Fruit fly (Drosophila melanogaster) whole organism, embryonic: Measurements from ENCODE around the gene CG10274.

Experiments used
- CG17912 ChIP-seq: fragments of 200-800 bp; sonication (Bioruptor generic); optimal IDR thresholded peaks from 2 replicates; lab custom pipeline; 2018; ENCODE audit warnings: missing biosample characterization, mild to moderate bottlenecking, missing genetic modification characterization
- CG6854 ChIP-seq: fragments of 200-800 bp; sonication (Bioruptor generic); optimal IDR thresholded peaks from 3 replicates; lab custom pipeline; 2017; ENCODE audit warnings: missing biosample characterization, mild to moderate bottlenecking, missing genetic modification characterization
- CG7963 ChIP-seq: fragments of 200-800 bp; sonication (Bioruptor generic); IDR thresholded peaks from 3 replicates; pipeline ENCODE4 v1.3.6; 2022; ENCODE audit warnings: missing biosample characterization, missing genetic modification characterization; ENCODE audit not compliant: partially characterized antibody
- Dll ChIP-seq: fragments of 200-800 bp; sonication (Bioruptor generic); IDR thresholded peaks from 4 replicates; pipeline ENCODE4 v1.3.6; 2022; ENCODE audit warnings: missing biosample characterization, missing genetic modification characterization; ENCODE audit not compliant: partially characterized antibody
- Nf-YA ChIP-seq: fragments of 200-800 bp; sonication (Bioruptor generic); IDR thresholded peaks from 2 replicates; pipeline ENCODE4 v1.3.6; 2022; ENCODE audit warnings: missing biosample characterization, missing genetic modification characterization
- Optix ChIP-seq: fragments of 200-800 bp; sonication (Bioruptor generic); IDR thresholded peaks from 3 replicates; pipeline ENCODE4 v1.3.6; 2022; ENCODE audit warnings: missing biosample characterization, missing genetic modification characterization
- Ravus ChIP-seq: fragments of 200-800 bp; sonication (Bioruptor generic); IDR thresholded peaks from 2 replicates; pipeline ENCODE4 v1.3.6; 2022; ENCODE audit warnings: missing biosample characterization, missing genetic modification characterization
- gsb-n ChIP-seq: fragments of 200-800 bp; sonication (Bioruptor generic); optimal IDR thresholded peaks from 3 replicates; lab custom pipeline; 2018; ENCODE audit warnings: missing biosample characterization, mild to moderate bottlenecking, missing genetic modification characterization
- mld ChIP-seq: fragments of 200-800 bp; sonication (Bioruptor generic); IDR thresholded peaks from 3 replicates; pipeline ENCODE4 v1.3.6; 2022; ENCODE audit warnings: missing biosample characterization, missing genetic modification characterization; ENCODE audit not compliant: partially characterized antibody
- shn ChIP-seq: fragments of 200-800 bp; sonication (Bioruptor generic); optimal IDR thresholded peaks from 3 replicates; lab custom pipeline; 2016; ENCODE audit warnings: missing biosample characterization, missing genetic modification characterization

DNA sequence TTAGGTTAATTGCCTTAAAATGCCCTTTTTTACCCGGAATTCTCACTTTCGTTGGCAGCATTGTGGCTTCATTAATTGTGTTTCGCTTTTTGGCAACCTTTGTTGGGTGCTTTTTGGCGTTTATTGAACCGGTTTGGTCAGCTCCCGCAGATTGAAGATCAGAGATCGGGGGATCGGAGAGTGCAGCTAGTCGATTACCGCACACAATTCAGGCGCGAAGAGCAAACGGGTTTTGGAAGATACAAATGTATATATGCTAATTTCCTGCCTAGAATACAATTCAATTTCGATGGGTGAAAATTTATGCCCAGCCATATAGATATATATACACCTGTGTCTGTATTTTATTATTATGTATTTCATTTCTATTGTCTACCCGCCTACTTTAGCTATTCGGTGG lies 40.1 kb downstream of the CG10274 start:
- no peak for TF ChIP-seq CG6854 (GFP tag; lab: Kevin White, UChicago)
- no peak for TF ChIP-seq Ravus
- no peak for TF ChIP-seq Nf-YA
- no peak for TF ChIP-seq Optix (GFP tag; lab: Robert Waterston, UW)
- TF ChIP-seq gsb-n (tag; lab: Kevin White, UChicago) = no peak
- TF ChIP-seq Dll (GFP tag; lab: Robert Waterston, UW) = no peak
- no peak for TF ChIP-seq CG17912
- TF ChIP-seq shn (GFP tag; lab: Kevin White, UChicago) = no peak
- no peak for TF ChIP-seq mld (GFP tag; lab: Robert Waterston, UW)
- TF ChIP-seq CG7963 (GFP tag; lab: Robert Waterston, UW) = no peak
